Worm (Caenorhabditis elegans) whole organism, L3 larva: ENCODE measurements around the gene Y113G7A.14.

Experiments used
- fos-1 ChIP-seq: fragments of 150-350 bp; optimal IDR thresholded peaks from 2 replicates; lab custom pipeline; 2014; ENCODE audit warnings: missing biosample characterization, missing genetic modification characterization
- nhr-11 ChIP-seq: fragments of 150-350 bp; optimal IDR thresholded peaks from 2 replicates; lab custom pipeline; 2014; ENCODE audit warnings: missing biosample characterization, missing genetic modification characterization
- nhr-28 ChIP-seq: fragments of 150-350 bp; optimal IDR thresholded peaks from 2 replicates; lab custom pipeline; 2014; ENCODE audit warnings: missing biosample characterization, missing genetic modification characterization
- unc-39 ChIP-seq: sonication (generic microtip); optimal IDR thresholded peaks from 4 replicates; lab custom pipeline; 2017; ENCODE audit warnings: missing biosample characterization, missing genetic modification characterization

- no peak for TF ChIP-seq nhr-28 (tag; lab: Kevin White, UChicago)
- no peak for TF ChIP-seq unc-39 (tag; lab: Kevin White, UChicago)
- no peak for TF ChIP-seq nhr-11 (tag; lab: Kevin White, UChicago)
- TF ChIP-seq fos-1 (tag; lab: Kevin White, UChicago): no peak
These were observed 13.2 kb upstream of the Y113G7A.14 start, which contains the start of gene F19B2.7 for ce11 chrV:20151432-20151831.
